Worm (Caenorhabditis elegans) whole organism, midembryonic: ENCODE measurements around the gene mca-1.

ENCODE experiments used
- T22C8.4 ChIP-seq: fragments of 200-800 bp; sonication (Bioruptor generic); IDR thresholded peaks from 2 replicates; pipeline ENCODE4 v1.3.6; 2022; ENCODE audit warnings: missing genetic modification characterization, missing compliant biosample characterization
- cog-1 ChIP-seq: sonication (generic microtip); optimal IDR thresholded peaks from 2 replicates; lab custom pipeline; 2016; ENCODE audit warnings: missing genetic modification characterization, missing compliant biosample characterization
- flt-1 ChIP-seq: fragments of 200-800 bp; sonication (Bioruptor generic); IDR thresholded peaks from 2 replicates; pipeline ENCODE4 v1.3.6; 2022; ENCODE audit warnings: missing genetic modification characterization, missing compliant biosample characterization
- klf-2 ChIP-seq: fragments of 200-800 bp; sonication (Bioruptor generic); conservative IDR thresholded peaks from 2 replicates; pipeline ENCODE4 v1.3.6; 2022; ENCODE audit warnings: missing genetic modification reagents, missing genetic modification characterization, missing compliant biosample characterization
- med-1 ChIP-seq: sonication (generic microtip); optimal IDR thresholded peaks from 2 replicates; lab custom pipeline; 2017; ENCODE audit warnings: missing genetic modification characterization, mild to moderate bottlenecking, missing compliant biosample characterization, antibody characterized with exemption, missing genetic modification reagents; ENCODE audit not compliant: insufficient read depth
- ref-1 ChIP-seq: fragments of 200-800 bp; sonication (Bioruptor generic); conservative IDR thresholded peaks from 2 replicates; pipeline ENCODE4 v1.3.6; 2022; ENCODE audit warnings: missing genetic modification reagents, missing genetic modification characterization, missing compliant biosample characterization
- ztf-29 ChIP-seq: fragments of 200-800 bp; sonication (Bioruptor generic); IDR thresholded peaks from 2 replicates; pipeline ENCODE4 v1.3.6; 2022; ENCODE audit warnings: missing genetic modification reagents, missing genetic modification characterization, missing compliant biosample characterization

ce11 chrIV:9618015-9618414 lies 16.7 kb downstream of the mca-1 start:
- TF ChIP-seq klf-2 (no peak), T22C8.4 (GFP tag; lab: Robert Waterston, UW) (no peak), ref-1 (GFP tag; lab: Robert Waterston, UW) (no peak), flt-1 (GFP tag; lab: Robert Waterston, UW) (no peak), ztf-29 (GFP tag; lab: Robert Waterston, UW) (no peak), med-1 (GFP tag; lab: Kevin White, UChicago) (no peak), cog-1 (tag; lab: Kevin White, UChicago) (no peak)
